Worm (Caenorhabditis elegans) whole organism, L4/young adult: ENCODE data around the gene ctsa-2.

Source experiments
- W03F9.2 ChIP-seq: fragments of 150-350 bp; optimal IDR thresholded peaks from 2 replicates; lab custom pipeline; 2014; ENCODE audit warnings: missing biosample characterization, missing genetic modification characterization
- dao-5 ChIP-seq: sonication (generic microtip); optimal IDR thresholded peaks from 2 replicates; lab custom pipeline; 2016; ENCODE audit warnings: missing genotype, missing genetic modification characterization, moderate library complexity, missing compliant biosample characterization
- him-1 ChIP-seq: sonication (generic microtip); optimal IDR thresholded peaks from 2 replicates; lab custom pipeline; 2016; ENCODE audit warnings: missing genotype, missing genetic modification reagents, missing genetic modification characterization, missing compliant biosample characterization

DNA sequence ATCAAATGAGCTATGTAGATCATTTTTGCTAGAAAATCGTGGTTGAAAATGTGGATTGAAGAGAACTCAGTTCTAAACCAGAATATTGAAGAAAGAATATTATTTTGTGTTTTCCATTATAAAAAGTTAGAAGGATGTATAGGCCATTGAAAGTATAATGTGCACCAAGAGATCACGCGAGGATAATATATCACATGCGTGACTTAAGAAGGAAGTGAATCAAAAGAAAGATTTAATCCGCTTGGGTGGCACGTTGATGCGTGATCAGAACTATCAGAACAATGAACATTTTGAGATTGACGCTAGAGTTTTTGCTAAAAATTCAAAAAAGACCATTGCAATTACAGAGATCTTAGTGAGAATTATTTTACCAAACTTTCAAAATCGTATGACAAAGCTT, 5.4 kb upstream of the ctsa-2 start:
- TF ChIP-seq him-1: no peak
- TF ChIP-seq W03F9.2 (tag; lab: Kevin White, UChicago): no peak
- TF ChIP-seq dao-5 (tag; lab: Kevin White, UChicago): no peak
